Fruit fly (Drosophila melanogaster): ENCODE data around the gene CG33080.
A peak's percentile ranks its signal among the peaks of the same experiment; 100 is the strongest.

Gene CG33080

DNA sequence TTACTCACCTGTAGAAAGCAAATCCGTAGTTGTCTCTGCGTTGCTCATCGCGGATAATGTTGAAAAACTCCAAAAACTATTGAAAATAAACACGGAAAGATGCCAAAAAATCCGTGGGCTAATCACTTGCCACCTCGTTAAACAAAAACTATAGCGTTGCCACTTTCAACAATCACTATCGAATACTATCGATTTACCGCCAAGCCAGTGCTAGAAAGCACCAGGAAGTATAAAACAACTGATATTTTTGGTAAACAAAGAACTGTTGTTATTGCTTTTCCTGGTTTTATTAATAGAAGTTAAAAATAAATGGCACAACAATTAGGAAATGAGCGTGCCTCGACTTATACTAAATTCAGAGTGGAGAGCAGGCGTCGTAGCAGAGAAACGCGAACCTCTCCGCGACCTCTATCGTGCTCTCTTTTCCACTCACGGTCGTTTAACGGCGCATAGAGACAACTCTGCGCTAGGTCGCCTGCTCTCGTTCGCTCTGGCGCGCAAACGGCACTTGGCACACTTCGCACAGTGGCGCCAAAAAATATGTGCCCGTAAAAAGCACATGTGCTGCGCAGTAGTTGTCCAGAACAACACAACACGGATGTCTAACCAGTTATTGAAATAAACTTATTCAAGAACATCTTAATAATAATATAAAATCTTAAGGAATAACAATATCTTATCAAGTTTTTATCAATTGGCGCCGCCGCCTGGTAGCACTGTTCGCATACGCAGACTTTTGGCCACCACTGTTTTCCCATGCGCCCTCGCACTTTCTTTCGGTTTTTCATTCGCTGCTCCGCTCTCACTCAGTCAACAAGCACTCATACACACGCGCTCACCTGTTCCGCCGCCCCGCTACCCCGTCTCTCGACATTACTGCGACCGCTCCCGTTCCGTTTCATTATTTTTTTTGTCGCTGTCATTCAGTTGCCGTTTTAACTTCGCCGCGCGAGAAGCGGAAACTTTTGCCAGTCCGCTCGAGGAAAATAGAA is 37.6 kb upstream of the CG33080 start, which contains the start of the genes lin-52 and CG15771 (continued):
- TF ChIP-seq Dek (tag; optimal IDR thresholded peaks at IDR 0.05) (peak; percentile 91), cad (GFP tag; optimal IDR thresholded peaks at IDR 0.05) (no peak), CG1024 (GFP tag; IDR thresholded peaks at IDR 0.05) (peak; percentile 78), tup (GFP tag; optimal IDR thresholded peaks at IDR 0.05) (peak; percentile 87), br (optimal IDR thresholded peaks at IDR 0.05) (no peak), HHEX (GFP tag; optimal IDR thresholded peaks at IDR 0.05) (peak; percentile 97), D19A (tag; optimal IDR thresholded peaks at IDR 0.05) (peak; percentile 91), CG8388 (GFP tag; optimal IDR thresholded peaks at IDR 0.05) (peak; percentile 100), Ets65A (GFP tag) (peak; percentile 97), hbn (GFP tag; IDR thresholded peaks at IDR 0.05; ENCODE audit: partially characterized antibody) (peak; percentile 33; the same call in 1 of the 2 replicates), CG8290 (GFP tag; optimal IDR thresholded peaks at IDR 0.05) (peak; percentile 82), CG8290 (tag; optimal IDR thresholded peaks at IDR 0.05) (peak; percentile 64 to 69), CG2120 (GFP tag; optimal IDR thresholded peaks at IDR 0.05) (peak; percentile 92), Hr78 (GFP tag; optimal IDR thresholded peaks at IDR 0.05) (peak in 1 of 2 experiments; percentile 85), CG9609 (GFP tag; optimal IDR thresholded peaks at IDR 0.05) (peak; percentile 2), CG4854 (GFP tag; optimal IDR thresholded peaks at IDR 0.05) (peak; percentile 70), Kr (GFP tag; optimal IDR thresholded peaks at IDR 0.05) (peak; percentile 50), ewg (GFP tag; optimal IDR thresholded peaks at IDR 0.05) (peak; percentile 89), Trl (optimal IDR thresholded peaks at IDR 0.05) (peak; percentile 61 to 81), Trl (GFP tag; optimal IDR thresholded peaks at IDR 0.05) (peak; percentile 27), Dfd (GFP tag; optimal IDR thresholded peaks at IDR 0.05) (no peak), Nf-YC (tag; optimal IDR thresholded peaks at IDR 0.05) (peak; percentile 92), CG11504 (tag; optimal IDR thresholded peaks at IDR 0.05) (peak; percentile 94), pb (GFP tag; optimal IDR thresholded peaks at IDR 0.05) (no peak), CG6175 (GFP tag; IDR thresholded peaks at IDR 0.05) (peak; percentile 89), disco-r (GFP tag; optimal IDR thresholded peaks at IDR 0.05) (peak; percentile 52), E2f2 (GFP tag; IDR thresholded peaks at IDR 0.05) (peak; percentile 78), pan (optimal IDR thresholded peaks at IDR 0.05) (no peak), pan (GFP tag; optimal IDR thresholded peaks at IDR 0.05 in 1 of 2, IDR thresholded peaks at IDR 0.05 in 1 of 2) (peak in 1 of 2 experiments; percentile 94), vnd (GFP tag; IDR thresholded peaks at IDR 0.05; ENCODE audit: partially characterized antibody) (peak; percentile 64), gcm (GFP tag; optimal IDR thresholded peaks at IDR 0.05) (peak; percentile 95), CG9437 (GFP tag; optimal IDR thresholded peaks at IDR 0.05) (peak; percentile 85), CG12659 (GFP tag; optimal IDR thresholded peaks at IDR 0.05) (peak; percentile 97), Doc3 (GFP tag; IDR thresholded peaks at IDR 0.05; ENCODE audit: partially characterized antibody) (peak; percentile 65; the same call in 2 of the 3 replicates), Meics (GFP tag; optimal IDR thresholded peaks at IDR 0.05) (peak; percentile 96), maf-S (GFP tag; optimal IDR thresholded peaks at IDR 0.05) (peak; percentile 41), Camta (GFP tag; optimal IDR thresholded peaks at IDR 0.05) (peak; percentile 75), MBD-R2 (GFP tag; IDR thresholded peaks at IDR 0.05) (peak; percentile 74), stc (GFP tag; IDR thresholded peaks at IDR 0.05) (peak; percentile 91), CG14667 (GFP tag; IDR thresholded peaks at IDR 0.05) (peak; percentile 93), CG7839 (tag; optimal IDR thresholded peaks at IDR 0.05) (peak; percentile 96), gt (GFP tag; IDR thresholded peaks at IDR 0.05) (peak; percentile 77), grau (tag; optimal IDR thresholded peaks at IDR 0.05) (peak; percentile 95), sima (GFP tag; optimal IDR thresholded peaks at IDR 0.05) (no peak), pho (GFP tag; optimal IDR thresholded peaks at IDR 0.05) (peak; percentile 50), CG5953 (GFP tag; IDR thresholded peaks at IDR 0.05) (peak; percentile 79; the same call in 1 of the 2 replicates), ATbp (GFP tag; optimal IDR thresholded peaks at IDR 0.05) (peak; percentile 95), H2.0 (GFP tag; IDR thresholded peaks at IDR 0.05) (peak; percentile 87), CG9215 (GFP tag; IDR thresholded peaks at IDR 0.05) (peak; percentile 96)

Measured in whole organism, embryonic.